Fruit fly (Drosophila melanogaster): Measurements from ENCODE around the gene CG9521.
A peak's percentile ranks its signal among the peaks of the same experiment; 100 is the strongest.

Gene CG9521

DNA sequence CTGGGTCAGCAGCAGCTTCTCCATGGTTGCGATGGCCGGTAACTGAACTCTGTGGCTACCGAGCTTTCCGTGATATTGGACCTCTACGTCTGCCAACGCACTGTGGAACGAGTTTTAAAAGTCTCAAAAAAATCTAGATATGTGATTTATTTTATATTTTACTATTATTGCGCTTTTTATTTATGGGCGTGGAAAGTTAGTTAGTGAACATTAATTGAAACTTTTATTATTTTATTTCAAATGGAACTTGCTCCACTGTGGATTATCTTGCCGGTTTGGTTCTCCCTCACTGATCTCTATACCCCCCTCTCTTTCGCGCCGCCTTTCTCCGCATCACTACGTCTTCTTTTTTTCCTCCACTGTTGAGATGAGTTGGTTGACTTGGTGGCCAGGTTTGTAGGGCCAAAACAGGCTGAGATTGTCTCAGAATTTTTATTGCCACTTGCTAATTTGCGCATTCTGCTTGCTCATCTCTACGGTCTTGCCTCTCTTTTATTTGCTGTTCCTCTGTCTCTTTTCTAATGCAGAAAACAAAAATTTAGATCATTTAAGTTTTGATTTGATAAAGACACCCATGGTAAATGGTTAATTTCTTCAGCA lies 4.2 kb downstream of the CG9521 start, which contains the start of gene CG9522 (continued):
- peak; percentile 91 for TF ChIP-seq ci (GFP tag; IDR thresholded peaks at IDR 0.05)
- no peak for TF ChIP-seq CG31365 (tag; optimal IDR thresholded peaks at IDR 0.05)
- TF ChIP-seq nom (GFP tag; optimal IDR thresholded peaks at IDR 0.05): peak; percentile 77
- TF ChIP-seq Optix (GFP tag; IDR thresholded peaks at IDR 0.05): peak; percentile 59; the same call in 2 of the 3 replicates
- TF ChIP-seq CG14014 (GFP tag; IDR thresholded peaks at IDR 0.05): peak; percentile 70
- peak; percentile 71 for TF ChIP-seq CG18599 (GFP tag; optimal IDR thresholded peaks at IDR 0.05)
- TF ChIP-seq phol (tag; optimal IDR thresholded peaks at IDR 0.05): peak; percentile 71
- peak; percentile 73 for TF ChIP-seq CG32532 (GFP tag; IDR thresholded peaks at IDR 0.05)
- TF ChIP-seq Dbx (GFP tag; IDR thresholded peaks at IDR 0.05): peak; percentile 62; the same call in 1 of the 3 replicates
- TF ChIP-seq HLH3B (GFP tag; IDR thresholded peaks at IDR 0.05): peak; percentile 80
- peak; percentile 59 for TF ChIP-seq tgo (GFP tag; IDR thresholded peaks at IDR 0.05)
- no peak for TF ChIP-seq pan (optimal IDR thresholded peaks at IDR 0.05)
- peak in 1 of 2 experiments; percentile 76 for TF ChIP-seq pan (GFP tag; optimal IDR thresholded peaks at IDR 0.05 in 1 of 2, IDR thresholded peaks at IDR 0.05 in 1 of 2)
- TF ChIP-seq Mad (GFP tag; optimal IDR thresholded peaks at IDR 0.05): peak; percentile 47
- TF ChIP-seq CG1024 (GFP tag; IDR thresholded peaks at IDR 0.05): peak; percentile 69
- peak; percentile 70 for TF ChIP-seq sisA (GFP tag; IDR thresholded peaks at IDR 0.05)
- TF ChIP-seq CG1603 (tag; optimal IDR thresholded peaks at IDR 0.05): no peak
- TF ChIP-seq Stat92E (GFP tag; optimal IDR thresholded peaks at IDR 0.05): peak in 1 of 3 experiments; percentile 39
- no peak for TF ChIP-seq gfzf (GFP tag; optimal IDR thresholded peaks at IDR 0.05)
- TF ChIP-seq pros (GFP tag; optimal IDR thresholded peaks at IDR 0.05): no peak
- peak; percentile 75 for TF ChIP-seq PHDP (tag; optimal IDR thresholded peaks at IDR 0.05)
- peak; percentile 62 for TF ChIP-seq CG2202 (tag; optimal IDR thresholded peaks at IDR 0.05)
- peak; percentile 27 for TF ChIP-seq Jarid2 (GFP tag; optimal IDR thresholded peaks at IDR 0.05)
- no peak for TF ChIP-seq CG7928 (GFP tag; optimal IDR thresholded peaks at IDR 0.05)
- peak; percentile 14 for TF ChIP-seq slp2 (GFP tag; optimal IDR thresholded peaks at IDR 0.05)
- TF ChIP-seq zfh1 (GFP tag; IDR thresholded peaks at IDR 0.05): peak; percentile 85
- peak; percentile 32 for TF ChIP-seq CG30431 (GFP tag; optimal IDR thresholded peaks at IDR 0.05)
- TF ChIP-seq CG17829 (tag; optimal IDR thresholded peaks at IDR 0.05): peak; percentile 52
- peak; percentile 31 for TF ChIP-seq CG14667 (GFP tag; IDR thresholded peaks at IDR 0.05)
- TF ChIP-seq Deaf1 (tag; optimal IDR thresholded peaks at IDR 0.05): peak; percentile 29
- TF ChIP-seq Hmr (GFP tag; optimal IDR thresholded peaks at IDR 0.05): peak; percentile 58
- TF ChIP-seq CG7271 (tag; optimal IDR thresholded peaks at IDR 0.05): no peak
- TF ChIP-seq Atf3 (GFP tag; optimal IDR thresholded peaks at IDR 0.05): no peak
- no peak for TF ChIP-seq CG7745 (tag; optimal IDR thresholded peaks at IDR 0.05)
- TF ChIP-seq CG15011 (GFP tag; optimal IDR thresholded peaks at IDR 0.05): peak; percentile 34
- no peak for TF ChIP-seq CG7786 (GFP tag; optimal IDR thresholded peaks at IDR 0.05)
- TF ChIP-seq CG8290 (GFP tag; optimal IDR thresholded peaks at IDR 0.05): peak; percentile 23
- no peak for TF ChIP-seq CG8290 (tag; optimal IDR thresholded peaks at IDR 0.05)
- TF ChIP-seq lab (GFP tag; optimal IDR thresholded peaks at IDR 0.05): peak; percentile 83
- no peak for TF ChIP-seq Scr (GFP tag; IDR thresholded peaks at IDR 0.05; ENCODE audit: partially characterized antibody)
- peak; percentile 73 for TF ChIP-seq tap (tag; optimal IDR thresholded peaks at IDR 0.05)
- peak; percentile 72 for TF ChIP-seq bcd (GFP tag; optimal IDR thresholded peaks at IDR 0.05)
- no peak for TF ChIP-seq tll (GFP tag; optimal IDR thresholded peaks at IDR 0.05)
- TF ChIP-seq Hr3 (GFP tag; optimal IDR thresholded peaks at IDR 0.05): peak; percentile 45
- TF ChIP-seq Med (GFP tag): peak; percentile 89
- TF ChIP-seq CG8924 (tag; optimal IDR thresholded peaks at IDR 0.05): peak; percentile 75
- TF ChIP-seq CG11695 (GFP tag; IDR thresholded peaks at IDR 0.05): peak; percentile 58; the same call in 2 of the 3 replicates
- peak; percentile 24 for TF ChIP-seq pho (GFP tag; optimal IDR thresholded peaks at IDR 0.05)
- TF ChIP-seq Chrac-16 (GFP tag; optimal IDR thresholded peaks at IDR 0.05): peak; percentile 63
- TF ChIP-seq CTCF (GFP tag; optimal IDR thresholded peaks at IDR 0.05): peak; percentile 20

All from whole organism, embryonic.